Fruit fly (Drosophila melanogaster) whole organism, pupa: ENCODE results near the gene PGRP-SB2.

Experiments used
- CG10348 ChIP-seq: fragments of 200-800 bp; sonication (Bioruptor generic); IDR thresholded peaks from 2 replicates; pipeline ENCODE4 v1.3.6; 2022; ENCODE audit warnings: missing biosample characterization, missing genetic modification characterization
- CG12605 ChIP-seq: fragments of 200-800 bp; sonication (Bioruptor generic); IDR thresholded peaks from 2 replicates; pipeline ENCODE4 v1.3.6; 2022; ENCODE audit warnings: missing biosample characterization, missing genetic modification characterization
- CG13204 ChIP-seq: fragments of 200-800 bp; sonication (Bioruptor generic); optimal IDR thresholded peaks from 2 replicates; lab custom pipeline; 2018; ENCODE audit warnings: missing biosample characterization, mild to moderate bottlenecking, missing genetic modification characterization, moderate library complexity
- CG14655 ChIP-seq: fragments of 200-800 bp; sonication (Bioruptor generic); optimal IDR thresholded peaks from 3 replicates; lab custom pipeline; 2017; ENCODE audit warnings: mild to moderate bottlenecking, missing biosample characterization, missing genetic modification reagents, missing genetic modification characterization
- CG15710 ChIP-seq: fragments of 200-800 bp; sonication (Bioruptor generic); optimal IDR thresholded peaks from 2 replicates; lab custom pipeline; 2018; ENCODE audit warnings: missing biosample characterization, mild to moderate bottlenecking, missing genetic modification characterization, moderate library complexity
- CG17806 ChIP-seq: fragments of 200-800 bp; sonication (Bioruptor generic); optimal IDR thresholded peaks from 2 replicates; lab custom pipeline; 2018; ENCODE audit warnings: missing biosample characterization, mild to moderate bottlenecking, missing genetic modification characterization, moderate library complexity
- CG32121 ChIP-seq: fragments of 200-800 bp; sonication (Bioruptor generic); IDR thresholded peaks from 2 replicates; pipeline ENCODE4 v1.3.6; 2022; ENCODE audit warnings: missing biosample characterization, missing genetic modification characterization
- CG34367 ChIP-seq: fragments of 200-800 bp; sonication (Bioruptor generic); optimal IDR thresholded peaks from 2 replicates; lab custom pipeline; 2018; ENCODE audit warnings: missing biosample characterization, mild to moderate bottlenecking, missing genetic modification characterization
- CG4496 ChIP-seq: fragments of 200-800 bp; sonication (Bioruptor generic); IDR thresholded peaks from 3 replicates; pipeline ENCODE4 v1.3.6; 2022; ENCODE audit warnings: missing biosample characterization, missing genetic modification characterization
- CG8159 ChIP-seq: fragments of 200-800 bp; sonication (Bioruptor generic); optimal IDR thresholded peaks from 3 replicates; lab custom pipeline; 2018; ENCODE audit warnings: missing biosample characterization, mild to moderate bottlenecking, missing genetic modification characterization, moderate library complexity
- CG8301 ChIP-seq: fragments of 200-800 bp; sonication (Bioruptor generic); optimal IDR thresholded peaks from 2 replicates; lab custom pipeline; 2018; ENCODE audit warnings: missing biosample characterization, mild to moderate bottlenecking, missing genetic modification characterization
- CG9948 ChIP-seq: fragments of 200-800 bp; sonication (Bioruptor generic); optimal IDR thresholded peaks from 2 replicates; lab custom pipeline; 2018; ENCODE audit warnings: missing biosample characterization, mild to moderate bottlenecking, missing genetic modification characterization, moderate library complexity
- D1 ChIP-seq: fragments of 200-800 bp; sonication (Bioruptor generic); optimal IDR thresholded peaks from 2 replicates; lab custom pipeline; 2018; ENCODE audit warnings: missing biosample characterization, mild to moderate bottlenecking, missing genetic modification characterization, moderate library complexity
- EcR ChIP-seq: fragments of 200-800 bp; sonication (Bioruptor generic); optimal IDR thresholded peaks from 3 replicates; lab custom pipeline; 2019; ENCODE audit warnings: missing biosample characterization, missing genetic modification characterization, mild to moderate bottlenecking, moderate library complexity, missing genetic modification reagents
- Ets98B ChIP-seq: fragments of 200-800 bp; sonication (Bioruptor generic); IDR thresholded peaks from 2 replicates; pipeline ENCODE4 v1.3.6; 2022; ENCODE audit warnings: missing biosample characterization, missing genetic modification characterization
- Pif1A ChIP-seq: fragments of 200-800 bp; sonication (Bioruptor generic); optimal IDR thresholded peaks from 3 replicates; lab custom pipeline; 2016; ENCODE audit warnings: missing biosample characterization, missing genetic modification characterization
- Pif1B ChIP-seq: fragments of 200-800 bp; sonication (Bioruptor generic); optimal IDR thresholded peaks from 3 replicates; lab custom pipeline; 2016; ENCODE audit warnings: missing biosample characterization, missing genetic modification characterization
- Snoo ChIP-seq: fragments of 200-800 bp; sonication (Bioruptor generic); optimal IDR thresholded peaks from 3 replicates; lab custom pipeline; 2017; ENCODE audit warnings: missing biosample characterization, mild to moderate bottlenecking, missing genetic modification characterization, inconsistent platforms
- fd96Ca ChIP-seq: fragments of 200-800 bp; sonication (Bioruptor generic); IDR thresholded peaks from 3 replicates; pipeline ENCODE4 v1.3.6; 2022; ENCODE audit warnings: missing biosample characterization, missing genetic modification characterization
- gl ChIP-seq: fragments of 200-800 bp; sonication (Bioruptor generic); optimal IDR thresholded peaks from 2 replicates; lab custom pipeline; 2018; ENCODE audit warnings: missing biosample characterization, mild to moderate bottlenecking, missing genetic modification characterization
- rn ChIP-seq: fragments of 200-800 bp; sonication (Bioruptor generic); IDR thresholded peaks from 2 replicates; pipeline ENCODE4 v1.3.6; 2022; ENCODE audit warnings: missing biosample characterization, missing genetic modification characterization

PGRP-SB2 gene

dm6 chr3L:16726069-16726591 lies at the start of gene PGRP-SB2, which contains the start of gene CG13026:
Gene PGRP-SB2, plus strand, starts transcription at chr3L:16726541.
Gene CG13026, minus strand, starts transcription at chr3L:16726169.
- no peak for TF ChIP-seq Pif1A
- TF ChIP-seq CG34367 (tag; lab: Kevin White, UChicago), result no peak
- no peak for TF ChIP-seq Ets98B (GFP tag; lab: Robert Waterston, UW)
- TF ChIP-seq CG9948 (tag; lab: Kevin White, UChicago), result no peak
- no peak for TF ChIP-seq CG15710 (tag; lab: Kevin White, UChicago)
- no peak for TF ChIP-seq EcR (GFP tag; lab: Kevin White, UChicago)
- TF ChIP-seq CG14655 (GFP tag; lab: Kevin White, UChicago), result no peak
- TF ChIP-seq Snoo, result no peak
- no peak for TF ChIP-seq CG8159 (tag; lab: Kevin White, UChicago)
- no peak for TF ChIP-seq D1 (tag; lab: Kevin White, UChicago)
- TF ChIP-seq Pif1B (GFP tag; lab: Kevin White, UChicago), result no peak
- TF ChIP-seq, all 21 proteins: peak for 0

DNA sequence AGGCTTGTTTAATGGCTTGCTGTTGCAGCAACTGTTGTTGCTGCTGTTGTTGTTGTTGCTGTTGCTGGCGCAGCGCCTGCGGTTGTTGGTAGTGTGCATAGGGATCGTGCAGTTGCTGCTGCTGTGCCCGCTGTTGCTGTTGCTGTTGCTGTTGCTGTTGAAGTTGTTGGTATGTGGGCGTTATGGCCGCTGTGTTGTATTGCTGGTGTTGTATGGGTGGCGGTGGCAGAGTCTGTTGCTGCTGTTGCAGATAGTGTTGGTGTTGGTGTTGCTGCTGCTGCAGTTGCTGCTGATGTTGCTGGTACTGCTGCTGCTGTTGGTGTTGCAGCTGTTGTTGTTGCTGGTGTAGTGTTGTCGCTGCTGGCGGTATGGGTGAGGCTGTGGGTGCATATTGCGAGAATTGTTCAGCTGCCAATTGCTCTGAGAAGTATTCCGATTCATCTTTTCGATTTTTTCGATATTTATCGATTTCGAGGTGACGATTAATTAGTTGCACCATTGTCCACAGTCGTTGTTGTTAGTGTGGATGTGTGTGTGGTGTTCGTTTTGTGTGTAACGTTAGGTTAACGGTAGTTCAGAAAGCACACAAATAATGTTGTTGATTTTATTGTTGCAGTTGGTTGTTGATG lies 46.7 kb upstream of the PGRP-SB2 start:
- TF ChIP-seq CG8301 (tag; lab: Kevin White, UChicago), result no peak
- TF ChIP-seq D1 (tag; lab: Kevin White, UChicago), result no peak
- no peak for TF ChIP-seq CG17806
- TF ChIP-seq EcR (GFP tag; lab: Kevin White, UChicago), result no peak
- TF ChIP-seq CG9948 (tag; lab: Kevin White, UChicago), result no peak
- no peak for TF ChIP-seq fd96Ca (GFP tag; lab: Robert Waterston, UW)
- no peak for TF ChIP-seq CG4496
- TF ChIP-seq, all 21 proteins: peak for 0

DNA sequence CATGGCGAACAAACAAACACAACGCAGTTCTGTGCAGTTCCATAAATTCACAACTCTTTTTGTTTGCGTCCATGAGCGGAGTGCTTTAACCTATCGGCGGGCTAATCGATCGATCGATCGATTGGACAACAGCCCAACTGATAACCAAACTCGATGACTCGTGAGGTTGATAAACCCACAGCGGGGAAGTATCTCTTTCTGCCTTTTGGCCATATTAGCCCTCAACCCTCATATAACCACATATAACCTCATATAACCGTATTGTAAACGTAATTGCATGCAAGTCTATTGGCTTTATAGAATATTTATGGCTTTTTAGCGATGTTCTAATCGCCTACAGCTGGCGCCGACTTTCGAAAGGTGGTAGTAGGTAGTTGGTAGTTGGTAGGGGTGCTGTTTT lies 44.0 kb upstream of the PGRP-SB2 start:
- no peak for TF ChIP-seq CG9948 (tag; lab: Kevin White, UChicago)
- no peak for TF ChIP-seq CG12605 (GFP tag; lab: Robert Waterston, UW)
- TF ChIP-seq CG10348, result no peak
- TF ChIP-seq CG13204 (GFP tag; lab: Kevin White, UChicago), result no peak
- TF ChIP-seq CG14655 (GFP tag; lab: Kevin White, UChicago), result no peak
- no peak for TF ChIP-seq rn (GFP tag; lab: Robert Waterston, UW)
- TF ChIP-seq CG17806, result no peak
- TF ChIP-seq D1 (tag; lab: Kevin White, UChicago), result no peak
- no peak for TF ChIP-seq Pif1A
- TF ChIP-seq gl (tag; lab: Kevin White, UChicago), result no peak
- TF ChIP-seq CG15710 (tag; lab: Kevin White, UChicago), result no peak
- TF ChIP-seq CG32121 (GFP tag; lab: Robert Waterston, UW), result no peak
- TF ChIP-seq Ets98B (GFP tag; lab: Robert Waterston, UW), result no peak

DNA sequence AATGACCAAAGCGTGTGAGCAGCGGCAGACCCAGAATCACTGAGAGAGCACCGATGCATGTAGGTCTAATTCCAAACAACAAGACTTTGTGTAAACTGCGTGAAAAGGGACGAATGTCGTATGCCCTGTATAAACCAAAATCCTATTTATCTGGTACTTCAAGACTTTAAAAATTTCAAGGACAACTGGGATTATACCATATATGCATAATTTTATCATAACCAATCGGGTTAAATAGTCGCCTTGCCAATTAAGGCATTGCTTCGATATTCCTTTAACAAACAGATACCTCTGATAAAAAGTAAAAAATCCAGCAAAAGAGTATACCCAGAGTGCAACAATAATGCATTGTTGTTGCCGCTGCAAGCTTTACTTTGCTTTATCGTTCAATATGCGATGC lies 43.3 kb upstream of the PGRP-SB2 start:
- TF ChIP-seq Snoo (no peak), EcR (GFP tag; lab: Kevin White, UChicago) (peak; percentile 29), CG32121 (GFP tag; lab: Robert Waterston, UW) (peak; percentile 31; the same call in 1 of the 2 replicates), Pif1B (GFP tag; lab: Kevin White, UChicago) (no peak), CG10348 (no peak), CG8159 (tag; lab: Kevin White, UChicago) (no peak), CG9948 (tag; lab: Kevin White, UChicago) (no peak), CG34367 (tag; lab: Kevin White, UChicago) (peak; percentile 12), CG15710 (tag; lab: Kevin White, UChicago) (no peak), fd96Ca (GFP tag; lab: Robert Waterston, UW) (no peak; the same call in 2 of the 3 replicates), D1 (tag; lab: Kevin White, UChicago) (no peak), CG4496 (no peak), CG12605 (GFP tag; lab: Robert Waterston, UW) (no peak), Ets98B (GFP tag; lab: Robert Waterston, UW) (no peak), gl (tag; lab: Kevin White, UChicago) (no peak), CG8301 (tag; lab: Kevin White, UChicago) (peak; percentile 57), CG14655 (GFP tag; lab: Kevin White, UChicago) (peak; percentile 66), rn (GFP tag; lab: Robert Waterston, UW) (no peak), CG13204 (GFP tag; lab: Kevin White, UChicago) (no peak), CG17806 (no peak), Pif1A (no peak)

- TF ChIP-seq CG34367 (tag; lab: Kevin White, UChicago), result no peak
- TF ChIP-seq fd96Ca (GFP tag; lab: Robert Waterston, UW), result 0 out of 3 replicates have a peak, but pooled peaks have one; percentile 13
- peak; percentile 4 for TF ChIP-seq gl (tag; lab: Kevin White, UChicago)
- no peak for TF ChIP-seq Pif1A
- no peak for TF ChIP-seq CG17806
- no peak for TF ChIP-seq EcR (GFP tag; lab: Kevin White, UChicago)
- no peak for TF ChIP-seq D1 (tag; lab: Kevin White, UChicago)
- no peak for TF ChIP-seq CG9948 (tag; lab: Kevin White, UChicago)
- TF ChIP-seq CG13204 (GFP tag; lab: Kevin White, UChicago), result no peak
- TF ChIP-seq Pif1B (GFP tag; lab: Kevin White, UChicago), result no peak
- no peak for TF ChIP-seq CG32121 (GFP tag; lab: Robert Waterston, UW)
These were observed 36.9 kb upstream of the PGRP-SB2 start for dm6 chr3L:16689491-16689890.

- TF ChIP-seq CG32121 (GFP tag; lab: Robert Waterston, UW) (no peak), CG8301 (tag; lab: Kevin White, UChicago) (no peak), CG12605 (GFP tag; lab: Robert Waterston, UW) (no peak), CG15710 (tag; lab: Kevin White, UChicago) (no peak), CG9948 (tag; lab: Kevin White, UChicago) (no peak), CG34367 (tag; lab: Kevin White, UChicago) (no peak), Pif1B (GFP tag; lab: Kevin White, UChicago) (no peak), EcR (GFP tag; lab: Kevin White, UChicago) (no peak), D1 (tag; lab: Kevin White, UChicago) (no peak), Snoo (no peak), CG13204 (GFP tag; lab: Kevin White, UChicago) (no peak), gl (tag; lab: Kevin White, UChicago) (no peak), CG17806 (no peak), CG4496 (no peak)
These were observed 36.3 kb upstream of the PGRP-SB2 start for dm6 chr3L:16690055-16690454.
